Worm (Caenorhabditis elegans): ENCODE measurements around the gene C25H3.16.

DNA sequence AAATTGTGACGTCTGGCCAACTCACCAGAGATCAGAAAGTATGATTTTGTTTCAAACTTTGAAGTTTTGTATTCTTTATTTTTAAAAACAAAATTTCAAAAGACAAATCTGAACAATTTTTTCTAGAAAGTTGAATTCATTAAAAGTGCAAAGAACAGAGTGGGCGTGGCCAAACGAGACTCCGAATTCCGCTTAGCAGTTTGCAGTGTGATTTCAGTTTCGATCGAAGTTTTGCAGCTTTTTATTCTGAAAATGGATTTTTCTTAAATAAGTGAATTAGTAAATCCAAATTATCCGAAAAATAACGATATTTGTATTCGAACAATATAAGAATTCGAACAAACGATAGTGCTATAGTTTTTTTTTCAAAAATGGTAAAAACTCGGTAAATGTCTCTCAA, 32.6 kb upstream of the C25H3.16 start:
- no peak for TF ChIP-seq ama-1 (optimal IDR thresholded peaks at IDR 0.05)
- no peak for TF ChIP-seq ets-7 (tag; optimal IDR thresholded peaks at IDR 0.05)
- no peak for TF ChIP-seq hmg-4 (GFP tag; optimal IDR thresholded peaks at IDR 0.05)
- TF ChIP-seq scrt-1 (GFP tag; IDR thresholded peaks at IDR 0.05), result no peak
- no peak for TF ChIP-seq aly-1 (tag; optimal IDR thresholded peaks at IDR 0.05)
- no peak for TF ChIP-seq tbx-11 (GFP tag; IDR thresholded peaks at IDR 0.05)
- TF ChIP-seq ceh-13 (GFP tag; optimal IDR thresholded peaks at IDR 0.05), result no peak
- no peak for TF ChIP-seq hmbx-1 (tag; optimal IDR thresholded peaks at IDR 0.05)
- no peak for TF ChIP-seq B0310.2 (tag; optimal IDR thresholded peaks at IDR 0.05)
- no peak for TF ChIP-seq hnd-1 (tag; optimal IDR thresholded peaks at IDR 0.05)
- TF ChIP-seq tbx-37 (GFP tag; conservative IDR thresholded peaks at IDR 0.05), result no peak
- no peak for TF ChIP-seq flt-1 (GFP tag; IDR thresholded peaks at IDR 0.05)
- TF ChIP-seq sea-1 (GFP tag; conservative IDR thresholded peaks at IDR 0.05), result no peak
- TF ChIP-seq F13C5.2 (tag; optimal IDR thresholded peaks at IDR 0.05), result no peak
